Worm (Caenorhabditis elegans) whole organism, midembryonic: ENCODE results near the gene cutl-12.

Source experiments
- T22C8.4 ChIP-seq: fragments of 200-800 bp; sonication (Bioruptor generic); IDR thresholded peaks from 2 replicates; pipeline ENCODE4 v1.3.6; 2022; ENCODE audit warnings: missing genetic modification characterization, missing compliant biosample characterization
- cog-1 ChIP-seq: sonication (generic microtip); optimal IDR thresholded peaks from 2 replicates; lab custom pipeline; 2016; ENCODE audit warnings: missing genetic modification characterization, missing compliant biosample characterization
- flt-1 ChIP-seq: fragments of 200-800 bp; sonication (Bioruptor generic); IDR thresholded peaks from 2 replicates; pipeline ENCODE4 v1.3.6; 2022; ENCODE audit warnings: missing genetic modification characterization, missing compliant biosample characterization
- klf-2 ChIP-seq: fragments of 200-800 bp; sonication (Bioruptor generic); conservative IDR thresholded peaks from 2 replicates; pipeline ENCODE4 v1.3.6; 2022; ENCODE audit warnings: missing genetic modification reagents, missing genetic modification characterization, missing compliant biosample characterization
- med-1 ChIP-seq: sonication (generic microtip); optimal IDR thresholded peaks from 2 replicates; lab custom pipeline; 2017; ENCODE audit warnings: missing genetic modification characterization, mild to moderate bottlenecking, missing compliant biosample characterization, antibody characterized with exemption, missing genetic modification reagents; ENCODE audit not compliant: insufficient read depth
- ref-1 ChIP-seq: fragments of 200-800 bp; sonication (Bioruptor generic); conservative IDR thresholded peaks from 2 replicates; pipeline ENCODE4 v1.3.6; 2022; ENCODE audit warnings: missing genetic modification reagents, missing genetic modification characterization, missing compliant biosample characterization
- tab-1 ChIP-seq: fragments of 200-800 bp; sonication (Bioruptor generic); IDR thresholded peaks from 2 replicates; pipeline ENCODE4 v1.3.6; 2022; ENCODE audit warnings: missing genetic modification characterization, missing compliant biosample characterization
- ztf-29 ChIP-seq: fragments of 200-800 bp; sonication (Bioruptor generic); IDR thresholded peaks from 2 replicates; pipeline ENCODE4 v1.3.6; 2022; ENCODE audit warnings: missing genetic modification reagents, missing genetic modification characterization, missing compliant biosample characterization

DNA sequence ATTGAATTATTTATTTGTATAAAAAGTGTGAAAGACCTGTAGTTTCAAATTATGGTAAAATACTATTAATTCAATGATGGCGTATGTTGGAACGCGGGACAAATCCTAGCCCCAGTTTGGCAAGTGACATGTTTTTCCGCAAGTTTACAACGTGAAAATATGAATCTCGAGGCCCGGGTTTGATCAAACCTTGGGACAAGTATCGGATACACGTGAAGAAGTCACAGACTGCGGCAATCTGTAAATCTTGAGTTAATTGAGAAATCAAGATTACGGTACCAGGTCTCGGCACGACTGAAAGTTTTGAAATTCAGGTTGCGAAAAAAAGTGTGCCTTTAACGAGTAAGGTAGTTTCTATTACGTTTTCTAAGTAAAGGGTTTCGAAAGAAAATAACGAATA is 51.3 kb downstream of the cutl-12 start:
- no peak for TF ChIP-seq flt-1 (GFP tag; lab: Robert Waterston, UW)
- TF ChIP-seq klf-2 (GFP tag; lab: Robert Waterston, UW): no peak
- TF ChIP-seq tab-1 (GFP tag; lab: Robert Waterston, UW): no peak
- TF ChIP-seq T22C8.4: no peak
- TF ChIP-seq med-1 (GFP tag; lab: Kevin White, UChicago): no peak
- no peak for TF ChIP-seq ref-1
- TF ChIP-seq cog-1: no peak
- TF ChIP-seq ztf-29: no peak
